Fruit fly (Drosophila melanogaster) whole organism, prepupa: ENCODE data around the gene CG31278.

Source experiments
- CG10631 ChIP-seq: fragments of 200-800 bp; sonication (Bioruptor generic); optimal IDR thresholded peaks from 2 replicates; lab custom pipeline; 2016; ENCODE audit warnings: missing biosample characterization, missing genetic modification characterization
- CG11902 ChIP-seq: fragments of 200-800 bp; sonication (Bioruptor generic); optimal IDR thresholded peaks from 3 replicates; lab custom pipeline; 2016; ENCODE audit warnings: missing biosample characterization, missing genetic modification characterization
- CG15336 ChIP-seq: fragments of 200-800 bp; sonication (Bioruptor generic); IDR thresholded peaks from 2 replicates; pipeline ENCODE4 v1.3.6; 2022; ENCODE audit warnings: missing biosample characterization, missing genetic modification characterization
- CG16779 ChIP-seq: fragments of 200-800 bp; sonication (Bioruptor generic); optimal IDR thresholded peaks from 3 replicates; lab custom pipeline; 2017; ENCODE audit warnings: missing biosample characterization, mild to moderate bottlenecking, missing genetic modification characterization
- CG31627 ChIP-seq: fragments of 200-800 bp; sonication (Bioruptor generic); optimal IDR thresholded peaks from 3 replicates; lab custom pipeline; 2016; ENCODE audit warnings: missing biosample characterization, missing genetic modification characterization
- CG34406 ChIP-seq: fragments of 200-800 bp; sonication (Bioruptor generic); optimal IDR thresholded peaks from 3 replicates; lab custom pipeline; 2016; ENCODE audit warnings: missing biosample characterization, missing genetic modification characterization
- CG4318 ChIP-seq: fragments of 200-800 bp; sonication (Bioruptor generic); optimal IDR thresholded peaks from 3 replicates; lab custom pipeline; 2017; ENCODE audit warnings: missing biosample characterization, mild to moderate bottlenecking, missing genetic modification characterization
- CG6163 ChIP-seq: fragments of 200-800 bp; sonication (Bioruptor generic); IDR thresholded peaks from 3 replicates; pipeline ENCODE4 v1.3.6; 2022; ENCODE audit warnings: missing biosample characterization, missing genetic modification characterization
- CG6276 ChIP-seq: fragments of 200-800 bp; sonication (Bioruptor generic); optimal IDR thresholded peaks from 2 replicates; lab custom pipeline; 2017; ENCODE audit warnings: missing biosample characterization, mild to moderate bottlenecking, missing genetic modification characterization
- CG6808 ChIP-seq: fragments of 200-800 bp; sonication (Bioruptor generic); optimal IDR thresholded peaks from 3 replicates; lab custom pipeline; 2017; ENCODE audit warnings: missing biosample characterization, missing genetic modification characterization, mild to moderate bottlenecking, moderate library complexity, missing genetic modification reagents
- CG7368 ChIP-seq: fragments of 200-800 bp; sonication (Bioruptor generic); optimal IDR thresholded peaks from 3 replicates; lab custom pipeline; 2016; ENCODE audit warnings: missing biosample characterization, missing genetic modification characterization
- CG8319 ChIP-seq: fragments of 200-800 bp; sonication (Bioruptor generic); optimal IDR thresholded peaks from 3 replicates; lab custom pipeline; 2016; ENCODE audit warnings: missing biosample characterization, missing genetic modification characterization
- Eip75B ChIP-seq: fragments of 200-800 bp; sonication (Bioruptor generic); optimal IDR thresholded peaks from 3 replicates; lab custom pipeline; 2016; ENCODE audit warnings: missing biosample characterization, missing genetic modification characterization
- Eip78C ChIP-seq: fragments of 200-800 bp; sonication (Bioruptor generic); peaks from one replicate; lab custom pipeline; 2016; ENCODE audit warnings: missing biosample characterization, missing genetic modification characterization
- Ets21C ChIP-seq: fragments of 200-800 bp; sonication (Bioruptor generic); optimal IDR thresholded peaks from 3 replicates; lab custom pipeline; 2016; ENCODE audit warnings: missing biosample characterization, missing genetic modification characterization
- Ets96B ChIP-seq: fragments of 200-800 bp; optimal IDR thresholded peaks from 2 replicates; lab custom pipeline; 2019; ENCODE audit warnings: missing biosample characterization, mild to moderate bottlenecking, missing genetic modification characterization, moderate library complexity
- Hr4 ChIP-seq: fragments of 200-800 bp; sonication (Bioruptor generic); optimal IDR thresholded peaks from 3 replicates; lab custom pipeline; 2016; ENCODE audit warnings: missing biosample characterization, missing genetic modification characterization
- Met ChIP-seq: fragments of 200-800 bp; sonication (Bioruptor generic); optimal IDR thresholded peaks from 3 replicates; lab custom pipeline; 2016; ENCODE audit warnings: missing biosample characterization, missing genetic modification characterization
- OdsH ChIP-seq: fragments of 200-800 bp; sonication (Bioruptor generic); optimal IDR thresholded peaks from 3 replicates; lab custom pipeline; 2016; ENCODE audit warnings: missing biosample characterization, missing genetic modification characterization
- Smox ChIP-seq: fragments of 200-800 bp; sonication (Bioruptor generic); optimal IDR thresholded peaks from 3 replicates; lab custom pipeline; 2016; ENCODE audit warnings: missing biosample characterization, missing genetic modification characterization
- Sox14 ChIP-seq: fragments of 200-800 bp; sonication (Bioruptor generic); optimal IDR thresholded peaks from 3 replicates; lab custom pipeline; 2016; ENCODE audit warnings: missing biosample characterization, missing genetic modification characterization
- achi ChIP-seq: fragments of 200-800 bp; sonication (Bioruptor generic); optimal IDR thresholded peaks from 3 replicates; lab custom pipeline; 2016; ENCODE audit warnings: missing biosample characterization, missing genetic modification characterization
- cyc ChIP-seq: fragments of 200-800 bp; sonication (Bioruptor generic); optimal IDR thresholded peaks from 3 replicates; lab custom pipeline; 2016; ENCODE audit warnings: missing biosample characterization, missing genetic modification characterization
- dsx ChIP-seq: fragments of 200-800 bp; optimal IDR thresholded peaks from 3 replicates; lab custom pipeline; 2019; ENCODE audit warnings: missing biosample characterization, mild to moderate bottlenecking, missing genetic modification characterization, moderate library complexity; ENCODE audit not compliant: poor library complexity, severe bottlenecking
- esn ChIP-seq: fragments of 200-800 bp; sonication (Bioruptor generic); optimal IDR thresholded peaks from 2 replicates; lab custom pipeline; 2016; ENCODE audit warnings: missing biosample characterization, mild to moderate bottlenecking, missing genetic modification characterization, moderate library complexity
- fkh ChIP-seq: fragments of 200-800 bp; sonication (Bioruptor generic); optimal IDR thresholded peaks from 3 replicates; lab custom pipeline; 2017; ENCODE audit warnings: missing biosample characterization, mild to moderate bottlenecking, missing genetic modification characterization, moderate library complexity
- lz ChIP-seq: fragments of 200-800 bp; sonication (Bioruptor generic); optimal IDR thresholded peaks from 3 replicates; lab custom pipeline; 2016; ENCODE audit warnings: missing biosample characterization, missing genetic modification characterization
- net ChIP-seq: fragments of 200-800 bp; sonication (Bioruptor generic); optimal IDR thresholded peaks from 3 replicates; lab custom pipeline; 2016; ENCODE audit warnings: missing biosample characterization, missing genetic modification characterization
- salr ChIP-seq, 2 experiments: fragments of 200-800 bp; sonication (Bioruptor generic); optimal IDR thresholded peaks; 3 replicates each; lab custom pipeline; 2016 to 2018; ENCODE audit warnings: missing biosample characterization in 2 of 2, missing genetic modification characterization in 2 of 2, mild to moderate bottlenecking in 1 of 2
- ss ChIP-seq, 2 experiments: fragments of 200-800 bp; sonication (Bioruptor generic); optimal IDR thresholded peaks; 2 replicates in 1 of 2; 3 replicates in 1 of 2; lab custom pipeline; 2017 to 2018; ENCODE audit warnings: mild to moderate bottlenecking in 2 of 2, missing biosample characterization in 2 of 2, missing genetic modification characterization in 2 of 2, moderate library complexity in 1 of 2
- svp ChIP-seq: fragments of 200-800 bp; sonication (Bioruptor generic); peaks from one replicate; lab custom pipeline; 2016; ENCODE audit warnings: missing biosample characterization, missing genetic modification characterization
- vri ChIP-seq: fragments of 200-800 bp; sonication (Bioruptor generic); optimal IDR thresholded peaks from 3 replicates; lab custom pipeline; 2016; ENCODE audit warnings: missing biosample characterization, mild to moderate bottlenecking, missing genetic modification characterization

CG31278 gene

DNA sequence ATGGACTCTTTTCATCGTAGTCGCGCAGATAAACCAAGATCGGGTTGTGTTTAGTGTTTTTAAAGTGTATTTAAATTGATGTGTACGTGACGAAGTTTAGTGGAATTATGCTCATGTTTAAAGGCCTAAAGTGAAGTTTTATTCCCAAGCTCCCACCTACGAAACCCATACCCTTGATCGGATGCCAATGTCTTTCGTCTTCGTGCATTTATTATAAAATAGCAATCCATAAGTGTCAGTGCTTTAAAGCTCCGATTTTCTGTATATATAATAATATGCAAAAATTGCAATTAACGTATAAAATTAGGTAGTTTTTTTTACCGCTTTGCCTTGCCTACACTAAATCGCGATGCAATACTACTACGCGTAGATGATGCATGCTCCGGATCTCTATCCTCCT is 3.2 kb downstream of the CG31278 start, which contains the start of gene CG31391:
TSS of gene CG31391 (minus strand) at position 101 of the 400 bp plus-strand sequence.
- TF ChIP-seq CG15336 (no peak), svp (GFP tag; lab: Kevin White, UChicago) (peak; percentile 8)

DNA sequence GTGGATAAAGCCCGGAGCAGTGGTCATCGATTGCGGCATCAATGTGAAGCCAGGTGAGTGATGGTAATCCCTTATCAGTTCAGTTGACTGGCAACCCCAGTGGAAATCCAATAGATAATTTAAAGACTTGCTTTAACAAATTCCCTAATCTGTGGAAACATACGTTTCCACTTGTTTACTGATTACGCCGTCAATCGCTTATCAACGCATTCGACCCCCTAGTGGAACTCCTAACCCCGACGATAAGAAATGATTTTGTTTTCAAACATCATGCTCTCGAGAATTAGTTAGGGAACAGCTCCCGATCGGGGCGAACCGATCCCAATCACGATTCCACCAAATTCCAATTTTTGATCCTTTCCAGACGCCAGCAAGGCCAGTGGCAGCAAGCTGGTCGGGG is 7.5 kb downstream of the CG31278 start:
- TF ChIP-seq CG6276 (no peak), Met (GFP tag; lab: Kevin White, UChicago) (no peak), svp (GFP tag; lab: Kevin White, UChicago) (peak; percentile 91)

DNA sequence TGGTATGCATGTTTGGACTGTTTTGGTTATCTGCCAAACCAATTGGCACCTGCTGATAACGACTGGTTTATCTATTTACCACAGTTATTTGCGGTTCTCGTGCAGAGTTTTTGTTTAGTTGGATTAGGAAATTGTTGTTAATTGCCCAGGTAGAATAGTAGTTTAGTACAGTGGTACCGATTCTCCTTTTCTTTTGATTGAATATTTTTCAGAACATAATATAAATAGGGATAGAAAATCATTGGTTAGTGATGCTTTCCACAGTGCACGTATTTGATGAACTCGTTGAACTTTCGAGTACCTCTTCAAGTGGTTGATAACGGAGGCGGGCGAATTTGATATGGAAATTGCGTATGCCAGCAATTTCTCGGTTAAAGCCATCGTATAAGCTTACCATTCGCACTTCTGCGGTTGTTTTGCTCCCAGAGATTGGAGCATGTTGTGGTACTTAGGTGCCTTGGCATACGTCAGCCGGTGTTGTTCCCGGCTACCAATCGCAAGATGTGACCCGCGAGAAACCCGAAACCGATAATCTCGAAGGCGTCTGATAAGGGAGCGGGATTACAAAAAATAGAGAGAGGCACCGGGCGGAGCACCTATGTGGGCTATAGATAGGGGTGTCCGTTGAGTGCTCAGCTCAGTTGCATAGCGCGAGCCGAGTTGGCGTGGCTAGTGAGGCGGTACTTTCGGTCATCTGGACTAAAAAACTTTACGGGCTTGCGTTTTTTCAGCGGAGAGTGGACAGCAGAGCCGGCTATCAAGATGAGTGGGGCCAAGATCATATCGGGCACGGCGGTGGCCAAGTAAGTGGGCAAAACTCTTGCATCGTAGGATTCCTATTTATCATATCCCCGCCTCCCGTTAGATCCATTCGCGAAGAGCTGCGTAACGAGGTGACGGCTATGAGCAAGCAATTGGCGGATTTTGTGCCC is 8.9 kb downstream of the CG31278 start:
- TF ChIP-seq fkh (peak; percentile 87), svp (GFP tag; lab: Kevin White, UChicago) (peak; percentile 99), Ets96B (tag; lab: Kevin White, UChicago) (no peak)

DNA sequence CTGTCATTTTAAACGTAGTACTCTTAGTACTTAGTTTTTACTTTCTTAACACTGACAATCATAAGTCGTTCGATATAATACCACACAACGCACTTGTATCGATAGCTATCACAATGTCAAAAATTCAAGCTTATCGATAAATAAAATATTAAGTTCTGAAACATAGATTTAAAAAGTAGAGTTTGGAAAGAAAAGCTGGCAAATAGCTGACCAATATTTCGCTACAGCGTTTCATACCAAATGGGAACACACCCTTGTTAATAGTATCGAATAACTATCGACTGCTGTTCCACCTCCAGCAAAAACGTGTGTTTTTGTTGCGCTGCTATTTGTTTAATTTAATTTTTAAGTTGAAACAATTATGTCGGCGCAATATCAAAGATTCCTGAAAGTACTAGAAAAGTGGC is 11.8 kb downstream of the CG31278 start, which contains the start of the genes pug, CG14683 and CG46459:
TSS of gene pug (plus strand) at position 164 of the 407 bp plus-strand sequence.
TSS of gene CG14683 (plus strand) at position 277 of the 407 bp plus-strand sequence.
TSS of gene CG46459 (plus strand) at position 277 of the 407 bp plus-strand sequence.
- TF ChIP-seq Smox (GFP tag; lab: Kevin White, UChicago) (no peak), esn (GFP tag; lab: Kevin White, UChicago) (peak; percentile 58), CG10631 (GFP tag; lab: Kevin White, UChicago) (no peak), Ets21C (GFP tag; lab: Kevin White, UChicago) (peak; percentile 31), Met (GFP tag; lab: Kevin White, UChicago) (no peak), dsx (GFP tag; lab: Kevin White, UChicago) (peak; percentile 2), svp (GFP tag; lab: Kevin White, UChicago) (peak; percentile 65), Hr4 (GFP tag; lab: Kevin White, UChicago) (no peak), CG16779 (tag; lab: Kevin White, UChicago) (no peak), Eip78C (GFP tag; lab: Kevin White, UChicago) (no peak), lz (GFP tag; lab: Kevin White, UChicago) (peak; percentile 34), net (GFP tag; lab: Kevin White, UChicago) (no peak), cyc (GFP tag; lab: Kevin White, UChicago) (peak; percentile 13), Sox14 (no peak), achi (GFP tag; lab: Kevin White, UChicago) (peak; percentile 47), Eip75B (GFP tag; lab: Kevin White, UChicago) (peak; percentile 12), CG4318 (GFP tag; lab: Kevin White, UChicago) (no peak), CG34406 (no peak), Ets96B (tag; lab: Kevin White, UChicago) (no peak), OdsH (GFP tag; lab: Kevin White, UChicago) (no peak), vri (peak; percentile 18), salr (GFP tag; optimal IDR thresholded peaks at IDR 0.05; lab: Kevin White, UChicago) (no peak), CG6163 (GFP tag; lab: Robert Waterston, UW) (no peak), CG11902 (GFP tag; lab: Kevin White, UChicago) (no peak), CG8319 (GFP tag; lab: Kevin White, UChicago) (no peak), ss (GFP tag; optimal IDR thresholded peaks at IDR 0.05; lab: Kevin White, UChicago) (no peak), CG31627 (peak; percentile 32), CG6808 (GFP tag; lab: Kevin White, UChicago) (no peak), CG7368 (GFP tag; lab: Kevin White, UChicago) (no peak), fkh (peak; percentile 57)
